Fruit fly (Drosophila melanogaster) Kc167 (cell line): ENCODE measurements around the gene CG9171.

Source experiments
- h ChIP-seq: fragments of >200 bp; optimal IDR thresholded peaks from 3 replicates; lab custom pipeline; 2018; ENCODE audit warnings: missing external identifiers
- insv ChIP-seq: fragments of >200 bp; optimal IDR thresholded peaks from 3 replicates; lab custom pipeline; 2018; ENCODE audit warnings: missing external identifiers
- ttk ChIP-seq: sonication (Bioruptor generic); optimal IDR thresholded peaks from 2 replicates; lab custom pipeline; 2017; ENCODE audit warnings: missing external identifiers

- TF ChIP-seq h (no peak), insv (no peak), ttk (lab: Kevin White, UChicago) (no peak)
Observed at dm6 chr2L:5780703-5781102, 19.4 kb downstream of the CG9171 start.
